Worm (Caenorhabditis elegans): ENCODE results near the gene srg-27.

The srg-27 gene

DNA sequence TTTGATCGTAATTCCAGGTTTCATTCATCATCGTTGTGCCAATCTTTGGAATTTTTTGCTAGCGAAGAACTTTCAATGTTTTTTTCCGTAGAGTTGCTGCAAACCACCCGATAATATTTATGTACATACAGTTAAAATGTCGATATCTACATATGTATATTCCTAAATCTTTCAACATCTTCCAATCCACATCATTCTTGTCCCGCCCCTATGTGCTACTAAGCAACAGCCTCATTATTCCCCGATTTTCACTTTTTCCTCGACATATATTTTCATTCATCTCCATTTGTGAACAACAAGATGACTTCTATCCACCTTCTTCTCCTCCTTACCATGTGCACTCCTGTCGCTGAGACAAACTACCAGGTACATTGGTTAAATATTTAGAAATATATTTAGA, 32.5 kb downstream of the srg-27 start, which contains the start of gene C35A11.3:
Gene C35A11.3, plus strand, starts transcription at position 301 of the 400 bp plus-strand sequence.
- TF ChIP-seq elt-2 (tag; optimal IDR thresholded peaks at IDR 0.05) (no peak), ceh-24 (tag; optimal IDR thresholded peaks at IDR 0.05) (no peak), unc-42 (tag; optimal IDR thresholded peaks at IDR 0.05) (no peak), hlh-6 (tag; optimal IDR thresholded peaks at IDR 0.05) (no peak), K02D7.2 (tag; optimal IDR thresholded peaks at IDR 0.05) (no peak), C08G9.2 (tag; optimal IDR thresholded peaks at IDR 0.05) (no peak), F13H6.1 (tag; optimal IDR thresholded peaks at IDR 0.05) (no peak), nfya-1 (tag; optimal IDR thresholded peaks at IDR 0.05) (no peak)

- TF ChIP-seq ceh-31 (tag; optimal IDR thresholded peaks at IDR 0.05) (no peak), hlh-15 (tag; optimal IDR thresholded peaks at IDR 0.05) (no peak), ahr-1 (tag; optimal IDR thresholded peaks at IDR 0.05) (no peak), unc-42 (tag; optimal IDR thresholded peaks at IDR 0.05) (no peak), unc-3 (GFP tag; conservative IDR thresholded peaks at IDR 0.05) (no peak), unc-3 (tag; optimal IDR thresholded peaks at IDR 0.05) (no peak), K09A11.1 (tag; optimal IDR thresholded peaks at IDR 0.05; ENCODE audit: insufficient read depth) (no peak), ttx-3 (tag; optimal IDR thresholded peaks at IDR 0.05) (no peak), elt-2 (tag; optimal IDR thresholded peaks at IDR 0.05) (no peak), lin-11 (tag; optimal IDR thresholded peaks at IDR 0.05) (no peak), ama-1 (optimal IDR thresholded peaks at IDR 0.05) (no peak), ceh-6 (GFP tag; optimal IDR thresholded peaks at IDR 0.05) (no peak), fkh-6 (tag; optimal IDR thresholded peaks at IDR 0.05) (no peak), tbx-7 (tag; optimal IDR thresholded peaks at IDR 0.05) (no peak), K02D7.2 (tag; optimal IDR thresholded peaks at IDR 0.05) (no peak)
These were observed 46.4 kb downstream of the srg-27 start, which contains the start of gene C35A11.2 for ce11 chrV:5385914-5386493. Gene C35A11.2 (plus strand): TSS chrV:5386299.

All from whole organism, late embryonic.